Worm (Caenorhabditis elegans) whole organism, mixed stage, embryonic: Measurements from ENCODE around the gene T25B6.5.

Source experiments
- M03D4.4 ChIP-seq: sonication (generic microtip); optimal IDR thresholded peaks from 2 replicates; lab custom pipeline; 2017; ENCODE audit warnings: mild to moderate bottlenecking, missing genetic modification characterization, missing compliant biosample characterization
- bed-3 ChIP-seq: fragments of 200-800 bp; sonication (Bioruptor generic); optimal IDR thresholded peaks from 3 replicates; lab custom pipeline; 2018; ENCODE audit warnings: mild to moderate bottlenecking, missing genetic modification characterization, moderate library complexity, missing compliant biosample characterization
- blmp-1 ChIP-seq: fragments of 150-350 bp; optimal IDR thresholded peaks from 2 replicates; lab custom pipeline; 2014; ENCODE audit warnings: missing biosample characterization, missing genetic modification characterization
- ceh-39 ChIP-seq: fragments of 150-350 bp; optimal IDR thresholded peaks from 2 replicates; lab custom pipeline; 2014; ENCODE audit warnings: missing biosample characterization, missing genetic modification characterization
- ceh-43 ChIP-seq: fragments of 200-800 bp; sonication (Bioruptor generic); optimal IDR thresholded peaks from 2 replicates; lab custom pipeline; 2018; ENCODE audit warnings: mild to moderate bottlenecking, missing genetic modification characterization, moderate library complexity, missing compliant biosample characterization
- ceh-83 ChIP-seq: fragments of 200-800 bp; sonication (Bioruptor generic); optimal IDR thresholded peaks from 2 replicates; lab custom pipeline; 2018; ENCODE audit warnings: mild to moderate bottlenecking, missing genetic modification characterization, missing compliant biosample characterization
- cnd-1 ChIP-seq: fragments of 200-800 bp; sonication (Bioruptor generic); optimal IDR thresholded peaks from 2 replicates; lab custom pipeline; 2018; ENCODE audit warnings: mild to moderate bottlenecking, missing genetic modification characterization, missing compliant biosample characterization
- drap-1 ChIP-seq: fragments of 200-800 bp; sonication (Bioruptor generic); optimal IDR thresholded peaks from 3 replicates; lab custom pipeline; 2018; ENCODE audit warnings: mild to moderate bottlenecking, missing genetic modification characterization, missing compliant biosample characterization
- elt-1 ChIP-seq: sonication (generic microtip); optimal IDR thresholded peaks from 2 replicates; lab custom pipeline; 2017; ENCODE audit warnings: missing genetic modification characterization, mild to moderate bottlenecking, missing compliant biosample characterization, antibody characterized with exemption, moderate library complexity, borderline replicate concordance; ENCODE audit not compliant: insufficient read depth
- elt-3 ChIP-seq: fragments of 150-350 bp; optimal IDR thresholded peaks from 2 replicates; lab custom pipeline; 2014; ENCODE audit warnings: missing biosample characterization, missing genetic modification characterization
- ham-2 ChIP-seq: fragments of 200-800 bp; sonication (Bioruptor generic); optimal IDR thresholded peaks from 2 replicates; lab custom pipeline; 2018; ENCODE audit warnings: mild to moderate bottlenecking, missing genetic modification characterization, missing compliant biosample characterization
- hlh-1 ChIP-seq: fragments of 150-350 bp; optimal IDR thresholded peaks from 2 replicates; lab custom pipeline; 2014; ENCODE audit warnings: missing biosample characterization, missing genetic modification reagents, missing genetic modification characterization
- lin-13 ChIP-seq: fragments of 150-350 bp; optimal IDR thresholded peaks from 2 replicates; lab custom pipeline; 2014; ENCODE audit warnings: missing biosample characterization, missing genetic modification characterization
- lin-32 ChIP-seq: fragments of 200-800 bp; sonication (Bioruptor generic); optimal IDR thresholded peaks from 2 replicates; lab custom pipeline; 2018; ENCODE audit warnings: mild to moderate bottlenecking, missing genetic modification characterization, missing compliant biosample characterization
- lsy-2 ChIP-seq: fragments of 150-350 bp; optimal IDR thresholded peaks from 2 replicates; lab custom pipeline; 2014; ENCODE audit warnings: missing biosample characterization, missing genetic modification characterization
- mab-5 ChIP-seq: fragments of 150-350 bp; optimal IDR thresholded peaks from 2 replicates; lab custom pipeline; 2014; ENCODE audit warnings: missing biosample characterization, missing genetic modification characterization
- mep-1 ChIP-seq: fragments of 150-350 bp; optimal IDR thresholded peaks from 2 replicates; lab custom pipeline; 2017; ENCODE audit warnings: missing biosample characterization, missing genetic modification reagents, missing genetic modification characterization, inconsistent platforms
- mls-2 ChIP-seq: sonication (generic microtip); optimal IDR thresholded peaks from 2 replicates; lab custom pipeline; 2016; ENCODE audit warnings: mild to moderate bottlenecking, missing genetic modification characterization, moderate library complexity, missing compliant biosample characterization
- nhr-12 ChIP-seq: fragments of 150-350 bp; optimal IDR thresholded peaks from 2 replicates; lab custom pipeline; 2014; ENCODE audit warnings: missing biosample characterization, missing genetic modification characterization
- nhr-2 ChIP-seq: fragments of 150-350 bp; optimal IDR thresholded peaks from 2 replicates; lab custom pipeline; 2014; ENCODE audit warnings: missing biosample characterization, missing genetic modification characterization
- nhr-237 ChIP-seq: fragments of 150-350 bp; optimal IDR thresholded peaks from 2 replicates; lab custom pipeline; 2014; ENCODE audit warnings: missing biosample characterization, missing genetic modification characterization
- nhr-28 ChIP-seq: fragments of 150-350 bp; optimal IDR thresholded peaks from 2 replicates; lab custom pipeline; 2014; ENCODE audit warnings: missing biosample characterization, missing genetic modification characterization
- nhr-76 ChIP-seq: sonication (generic microtip); optimal IDR thresholded peaks from 2 replicates; lab custom pipeline; 2017; ENCODE audit warnings: missing biosample characterization, missing genetic modification characterization
- pha-4 ChIP-seq: fragments of 150-350 bp; optimal IDR thresholded peaks from 2 replicates; lab custom pipeline; 2018; ENCODE audit warnings: missing biosample characterization, missing genetic modification reagents, missing genetic modification characterization
- sem-2 ChIP-seq: fragments of 200-800 bp; sonication (Bioruptor generic); optimal IDR thresholded peaks from 2 replicates; lab custom pipeline; 2018; ENCODE audit warnings: mild to moderate bottlenecking, missing genetic modification characterization, missing compliant biosample characterization
- snpc-4 ChIP-seq: fragments of 150-350 bp; optimal IDR thresholded peaks from 2 replicates; lab custom pipeline; 2014; ENCODE audit warnings: missing biosample characterization, missing genetic modification characterization
- tbx-8 ChIP-seq: fragments of 200-800 bp; sonication (Bioruptor generic); optimal IDR thresholded peaks from 2 replicates; lab custom pipeline; 2018; ENCODE audit warnings: mild to moderate bottlenecking, missing genetic modification characterization, moderate library complexity, missing compliant biosample characterization
- unc-120 ChIP-seq: sonication (generic microtip); optimal IDR thresholded peaks from 2 replicates; lab custom pipeline; 2017; ENCODE audit warnings: missing genetic modification characterization, missing compliant biosample characterization; ENCODE audit not compliant: poor library complexity, severe bottlenecking
- unc-39 ChIP-seq: fragments of 150-350 bp; optimal IDR thresholded peaks from 2 replicates; lab custom pipeline; 2014; ENCODE audit warnings: missing biosample characterization, missing genetic modification characterization
- unc-62 ChIP-seq: fragments of 150-350 bp; optimal IDR thresholded peaks from 2 replicates; lab custom pipeline; 2014; ENCODE audit warnings: missing biosample characterization, missing genetic modification reagents, missing genetic modification characterization
- zip-8 ChIP-seq: fragments of 150-350 bp; optimal IDR thresholded peaks from 2 replicates; lab custom pipeline; 2014; ENCODE audit warnings: missing biosample characterization, missing genetic modification characterization
- ztf-11 ChIP-seq: fragments of 150-350 bp; optimal IDR thresholded peaks from 2 replicates; lab custom pipeline; 2014; ENCODE audit warnings: missing biosample characterization, missing genetic modification characterization

T25B6.5 gene

ce11 chrX:8991856-8992456, 29.6 kb downstream of the T25B6.5 start, which contains the start of gene C24A3.4:
Gene C24A3.4 (plus strand): TSS chrX:8992406.
- no peak for TF ChIP-seq ztf-11 (tag; lab: Kevin White, UChicago)
- TF ChIP-seq blmp-1 (tag; lab: Kevin White, UChicago): no peak
- no peak for TF ChIP-seq mep-1 (tag; lab: Kevin White, UChicago)
- no peak for TF ChIP-seq cnd-1 (tag; lab: Kevin White, UChicago)
- TF ChIP-seq ceh-43 (GFP tag; lab: Kevin White, UChicago): no peak
- no peak for TF ChIP-seq zip-8 (tag; lab: Kevin White, UChicago)
- no peak for TF ChIP-seq lin-13 (tag; lab: Kevin White, UChicago)

DNA sequence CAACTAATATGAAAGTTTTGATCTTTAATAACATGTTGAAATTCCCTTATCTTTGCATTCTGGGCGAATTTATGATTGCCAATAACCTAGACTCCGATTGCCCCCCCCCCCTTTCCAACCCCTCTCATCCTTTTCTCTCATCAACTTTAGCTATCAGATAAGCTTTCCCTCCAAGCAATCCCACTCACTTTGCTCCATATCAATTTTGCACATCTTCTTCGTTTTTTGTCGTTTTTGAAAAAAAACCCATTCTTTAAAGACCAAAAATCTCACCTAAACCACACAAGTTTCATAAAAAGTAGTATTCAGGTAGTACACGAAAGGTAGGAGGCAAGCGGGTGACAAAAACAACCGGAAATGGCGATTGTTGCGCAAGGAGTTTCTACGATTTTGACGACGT, 33.7 kb downstream of the T25B6.5 start, which contains the start of gene twk-18:
Gene twk-18, plus strand, starts transcription at position 301 of the 400 bp plus-strand sequence.
- TF ChIP-seq mls-2 (tag; lab: Kevin White, UChicago) (no peak), unc-39 (no peak), blmp-1 (tag; lab: Kevin White, UChicago) (no peak), snpc-4 (tag; lab: Kevin White, UChicago) (no peak), M03D4.4 (tag; lab: Kevin White, UChicago) (no peak), unc-62 (GFP tag; lab: Kevin White, UChicago) (no peak), lsy-2 (tag; lab: Kevin White, UChicago) (no peak), mab-5 (no peak), ceh-39 (no peak), ceh-83 (GFP tag; lab: Kevin White, UChicago) (no peak)

DNA sequence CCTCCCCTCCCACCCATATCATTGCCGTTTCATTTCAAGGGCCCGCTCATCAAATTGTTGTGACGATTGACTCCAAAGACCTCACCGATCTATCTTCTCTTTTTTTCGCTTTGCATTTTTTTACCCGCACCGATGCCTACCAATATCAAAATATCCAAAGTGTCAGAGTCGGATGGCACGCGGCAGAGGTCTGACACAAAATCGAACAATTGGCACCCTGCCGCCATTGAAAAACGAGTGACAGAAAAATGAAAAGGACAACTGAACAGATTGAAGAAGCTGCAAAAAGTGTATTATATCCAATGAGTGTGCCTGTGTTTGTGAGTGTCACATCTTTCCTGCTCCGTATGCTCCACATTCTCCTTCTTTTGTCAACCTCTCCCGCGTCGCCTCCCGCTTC, 35.1 kb downstream of the T25B6.5 start:
- TF ChIP-seq blmp-1 (tag; lab: Kevin White, UChicago) (no peak), unc-120 (peak; percentile 54), bed-3 (GFP tag; lab: Kevin White, UChicago) (no peak), unc-62 (GFP tag; lab: Kevin White, UChicago) (peak; percentile 85), hlh-1 (tag; lab: Kevin White, UChicago) (peak; percentile 28), ceh-43 (GFP tag; lab: Kevin White, UChicago) (no peak), cnd-1 (tag; lab: Kevin White, UChicago) (no peak), elt-3 (tag; lab: Kevin White, UChicago) (no peak), mls-2 (tag; lab: Kevin White, UChicago) (no peak), mab-5 (no peak), zip-8 (tag; lab: Kevin White, UChicago) (no peak), M03D4.4 (tag; lab: Kevin White, UChicago) (no peak)
- TF ChIP-seq, all 35 proteins: peak for 3

DNA sequence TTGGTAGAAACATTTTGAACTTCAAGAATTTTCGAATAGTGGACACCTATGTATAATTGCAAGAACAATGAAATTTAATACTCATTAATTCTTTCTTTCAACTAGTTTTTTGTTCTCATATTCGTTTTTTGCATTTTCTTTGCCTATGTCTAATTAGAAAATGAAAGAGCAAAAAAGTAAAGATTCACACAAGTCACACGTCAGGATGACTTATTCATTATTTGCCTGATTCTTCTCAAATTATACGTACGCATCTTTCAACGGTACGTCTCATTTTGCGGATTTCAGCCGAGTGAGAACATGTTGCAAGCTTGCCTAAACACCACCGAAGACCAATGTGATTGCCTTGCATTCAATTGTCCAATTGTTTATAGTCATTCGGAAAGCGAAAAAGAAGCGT, 40.9 kb downstream of the T25B6.5 start, which contains the start of gene nmur-1:
Gene nmur-1, plus strand, starts transcription at position 301 of the 400 bp plus-strand sequence.
- TF ChIP-seq bed-3 (GFP tag; lab: Kevin White, UChicago): no peak
- TF ChIP-seq nhr-76 (tag; lab: Kevin White, UChicago): no peak
- TF ChIP-seq pha-4 (tag; lab: Kevin White, UChicago): no peak
- no peak for TF ChIP-seq mls-2 (tag; lab: Kevin White, UChicago)
- no peak for TF ChIP-seq nhr-2 (tag; lab: Kevin White, UChicago)
- no peak for TF ChIP-seq unc-62 (GFP tag; lab: Kevin White, UChicago)
- TF ChIP-seq M03D4.4 (tag; lab: Kevin White, UChicago): no peak
- no peak for TF ChIP-seq lin-13 (tag; lab: Kevin White, UChicago)
- no peak for TF ChIP-seq elt-1 (tag; lab: Kevin White, UChicago)
- TF ChIP-seq sem-2: no peak
- no peak for TF ChIP-seq blmp-1 (tag; lab: Kevin White, UChicago)
- no peak for TF ChIP-seq nhr-237 (tag; lab: Kevin White, UChicago)
- no peak for TF ChIP-seq hlh-1 (tag; lab: Kevin White, UChicago)
- no peak for TF ChIP-seq lin-32 (GFP tag; lab: Kevin White, UChicago)
- no peak for TF ChIP-seq nhr-28
- no peak for TF ChIP-seq ham-2 (GFP tag; lab: Kevin White, UChicago)

ce11 chrX:8971461-8971860, 50.1 kb downstream of the T25B6.5 start:
- TF ChIP-seq tbx-8 (no peak), sem-2 (peak; percentile 52), hlh-1 (tag; lab: Kevin White, UChicago) (no peak), ceh-39 (no peak), ceh-83 (GFP tag; lab: Kevin White, UChicago) (peak; percentile 77), nhr-12 (tag; lab: Kevin White, UChicago) (no peak), elt-1 (tag; lab: Kevin White, UChicago) (no peak), lin-13 (tag; lab: Kevin White, UChicago) (no peak), ztf-11 (tag; lab: Kevin White, UChicago) (no peak), lsy-2 (tag; lab: Kevin White, UChicago) (no peak), M03D4.4 (tag; lab: Kevin White, UChicago) (peak; percentile 58), mab-5 (no peak), bed-3 (GFP tag; lab: Kevin White, UChicago) (peak; percentile 33), lin-32 (GFP tag; lab: Kevin White, UChicago) (peak; percentile 12), mep-1 (tag; lab: Kevin White, UChicago) (no peak), drap-1 (GFP tag; lab: Kevin White, UChicago) (no peak), unc-120 (no peak), ceh-43 (GFP tag; lab: Kevin White, UChicago) (no peak), nhr-237 (tag; lab: Kevin White, UChicago) (no peak), snpc-4 (tag; lab: Kevin White, UChicago) (no peak)
